Worm (Caenorhabditis elegans) whole organism, L2 larva: ENCODE measurements around the gene DH11.2.

Experiments
- C34F6.9 ChIP-seq: fragments of 150-350 bp; optimal IDR thresholded peaks from 2 replicates; lab custom pipeline; 2014; ENCODE audit warnings: missing biosample characterization, missing genetic modification characterization
- F13H6.1 ChIP-seq: sonication (generic microtip); optimal IDR thresholded peaks from 2 replicates; lab custom pipeline; 2016; ENCODE audit warnings: missing genetic modification characterization, missing compliant biosample characterization
- R02D3.7 ChIP-seq: fragments of 150-350 bp; optimal IDR thresholded peaks from 2 replicates; lab custom pipeline; 2014; ENCODE audit warnings: missing biosample characterization, missing genetic modification characterization
- Y55F3AM.14 ChIP-seq: fragments of 200-800 bp; sonication (Bioruptor generic); optimal IDR thresholded peaks from 2 replicates; lab custom pipeline; 2018; ENCODE audit warnings: mild to moderate bottlenecking, missing genetic modification characterization, missing compliant biosample characterization
- ZK546.5 ChIP-seq: sonication (generic microtip); optimal IDR thresholded peaks from 2 replicates; lab custom pipeline; 2017; ENCODE audit warnings: missing biosample characterization, missing genetic modification characterization
- alr-1 ChIP-seq: fragments of 150-350 bp; optimal IDR thresholded peaks from 2 replicates; lab custom pipeline; 2014; ENCODE audit warnings: missing biosample characterization, missing genetic modification characterization
- aly-2 ChIP-seq: fragments of 150-350 bp; optimal IDR thresholded peaks from 2 replicates; lab custom pipeline; 2014; ENCODE audit warnings: missing biosample characterization, missing genetic modification characterization
- ama-1 ChIP-seq: fragments of 150-350 bp; optimal IDR thresholded peaks from 2 replicates; lab custom pipeline; 2018; ENCODE audit warnings: inconsistent platforms
- ceh-82 ChIP-seq: fragments of 150-350 bp; optimal IDR thresholded peaks from 2 replicates; lab custom pipeline; 2014; ENCODE audit warnings: missing biosample characterization, missing genetic modification characterization
- crh-2 ChIP-seq: sonication (generic microtip); optimal IDR thresholded peaks from 2 replicates; lab custom pipeline; 2017; ENCODE audit warnings: missing biosample characterization, missing genetic modification characterization
- dmd-4 ChIP-seq: sonication (generic microtip); optimal IDR thresholded peaks from 2 replicates; lab custom pipeline; 2017; ENCODE audit warnings: missing biosample characterization, missing genetic modification characterization
- elt-1 ChIP-seq: fragments of 150-350 bp; optimal IDR thresholded peaks from 2 replicates; lab custom pipeline; 2014; ENCODE audit warnings: missing biosample characterization, missing genetic modification characterization
- fos-1 ChIP-seq: fragments of 150-350 bp; optimal IDR thresholded peaks from 2 replicates; lab custom pipeline; 2014; ENCODE audit warnings: missing biosample characterization, missing genetic modification characterization
- gmeb-1 ChIP-seq: fragments of 150-350 bp; optimal IDR thresholded peaks from 2 replicates; lab custom pipeline; 2014; ENCODE audit warnings: missing biosample characterization, missing genetic modification characterization
- lin-11 ChIP-seq: fragments of 150-350 bp; sonication (generic microtip); optimal IDR thresholded peaks from 2 replicates; lab custom pipeline; 2014; ENCODE audit warnings: missing biosample characterization, missing genetic modification characterization, inconsistent platforms, mixed read lengths
- lin-13 ChIP-seq: fragments of 150-350 bp; optimal IDR thresholded peaks from 2 replicates; lab custom pipeline; 2014; ENCODE audit warnings: missing biosample characterization, missing genetic modification reagents, missing genetic modification characterization
- lin-39 ChIP-seq: fragments of 150-350 bp; optimal IDR thresholded peaks from 2 replicates; lab custom pipeline; 2014; ENCODE audit warnings: missing biosample characterization, missing genetic modification reagents, missing genetic modification characterization
- lsy-2 ChIP-seq, 2 experiments: fragments of 150-350 bp in 1 of 2; sonication (generic microtip) in 1 of 2; optimal IDR thresholded peaks; 2 replicates each; lab custom pipeline; 2014 to 2017; ENCODE audit warnings: missing biosample characterization in 2 of 2, missing genetic modification characterization in 2 of 2
- mab-5 ChIP-seq: fragments of 150-350 bp; optimal IDR thresholded peaks from 2 replicates; lab custom pipeline; 2014; ENCODE audit warnings: missing biosample characterization, missing genetic modification characterization
- mdl-1 ChIP-seq, 2 experiments: fragments of 150-350 bp in 1 of 2; sonication (generic microtip) in 1 of 2; optimal IDR thresholded peaks; 2 replicates each; lab custom pipeline; 2017; ENCODE audit warnings: missing biosample characterization in 2 of 2, missing genetic modification characterization in 2 of 2
- nhr-11 ChIP-seq: fragments of 150-350 bp; optimal IDR thresholded peaks from 2 replicates; lab custom pipeline; 2014; ENCODE audit warnings: missing biosample characterization, missing genetic modification characterization
- nhr-129 ChIP-seq: fragments of 150-350 bp; optimal IDR thresholded peaks from 2 replicates; lab custom pipeline; 2014; ENCODE audit warnings: missing biosample characterization, missing genetic modification characterization
- nhr-21 ChIP-seq: fragments of 150-350 bp; optimal IDR thresholded peaks from 2 replicates; lab custom pipeline; 2014; ENCODE audit warnings: missing biosample characterization, missing genetic modification characterization
- nhr-23 ChIP-seq: fragments of 150-350 bp; optimal IDR thresholded peaks from 2 replicates; lab custom pipeline; 2014; ENCODE audit warnings: missing biosample characterization, missing genetic modification reagents, missing genetic modification characterization
- nhr-237 ChIP-seq: fragments of 150-350 bp; optimal IDR thresholded peaks from 2 replicates; lab custom pipeline; 2014; ENCODE audit warnings: missing biosample characterization, missing genetic modification characterization
- nhr-25 ChIP-seq: fragments of 150-350 bp; sonication (generic microtip); optimal IDR thresholded peaks from 3 replicates; lab custom pipeline; 2014; ENCODE audit warnings: missing biosample characterization, missing genetic modification characterization
- nhr-6 ChIP-seq: fragments of 150-350 bp; optimal IDR thresholded peaks from 2 replicates; lab custom pipeline; 2014; ENCODE audit warnings: missing biosample characterization, missing genetic modification characterization
- nhr-77 ChIP-seq: fragments of 150-350 bp; optimal IDR thresholded peaks from 2 replicates; lab custom pipeline; 2014; ENCODE audit warnings: missing biosample characterization, missing genetic modification characterization
- peb-1 ChIP-seq: fragments of 150-350 bp; optimal IDR thresholded peaks from 2 replicates; lab custom pipeline; 2014; ENCODE audit warnings: missing biosample characterization, missing genetic modification characterization
- sem-4 ChIP-seq: fragments of 150-350 bp; optimal IDR thresholded peaks from 2 replicates; lab custom pipeline; 2014; ENCODE audit warnings: missing biosample characterization, missing genetic modification reagents, missing genetic modification characterization
- skn-1 ChIP-seq: sonication (generic microtip); optimal IDR thresholded peaks from 2 replicates; lab custom pipeline; 2017; ENCODE audit warnings: missing biosample characterization, missing genetic modification characterization
- sma-9 ChIP-seq, 2 experiments: fragments of 150-350 bp in 1 of 2; sonication (generic microtip) in 1 of 2; optimal IDR thresholded peaks; 2 replicates each; lab custom pipeline; 2014 to 2016; ENCODE audit warnings: missing genetic modification characterization in 2 of 2, mild to moderate bottlenecking in 1 of 2, missing biosample characterization in 1 of 2, missing compliant biosample characterization in 1 of 2, missing genetic modification reagents in 1 of 2, moderate library complexity in 1 of 2
- unc-39 ChIP-seq: fragments of 150-350 bp; optimal IDR thresholded peaks from 2 replicates; lab custom pipeline; 2014; ENCODE audit warnings: missing biosample characterization, missing genetic modification characterization
- unc-55 ChIP-seq: fragments of 150-350 bp; sonication (generic microtip); optimal IDR thresholded peaks from 3 replicates; lab custom pipeline; 2014; ENCODE audit warnings: missing biosample characterization, missing genetic modification reagents, missing genetic modification characterization
- unc-62 ChIP-seq: fragments of 150-350 bp; optimal IDR thresholded peaks from 2 replicates; lab custom pipeline; 2014; ENCODE audit warnings: missing biosample characterization, missing genetic modification reagents, missing genetic modification characterization
- ztf-1 ChIP-seq: fragments of 200-800 bp; sonication (Bioruptor generic); conservative IDR thresholded peaks from 2 replicates; pipeline ENCODE4 v1.3.6; 2022; ENCODE audit warnings: missing genetic modification characterization, missing compliant biosample characterization

Gene DH11.2

DNA sequence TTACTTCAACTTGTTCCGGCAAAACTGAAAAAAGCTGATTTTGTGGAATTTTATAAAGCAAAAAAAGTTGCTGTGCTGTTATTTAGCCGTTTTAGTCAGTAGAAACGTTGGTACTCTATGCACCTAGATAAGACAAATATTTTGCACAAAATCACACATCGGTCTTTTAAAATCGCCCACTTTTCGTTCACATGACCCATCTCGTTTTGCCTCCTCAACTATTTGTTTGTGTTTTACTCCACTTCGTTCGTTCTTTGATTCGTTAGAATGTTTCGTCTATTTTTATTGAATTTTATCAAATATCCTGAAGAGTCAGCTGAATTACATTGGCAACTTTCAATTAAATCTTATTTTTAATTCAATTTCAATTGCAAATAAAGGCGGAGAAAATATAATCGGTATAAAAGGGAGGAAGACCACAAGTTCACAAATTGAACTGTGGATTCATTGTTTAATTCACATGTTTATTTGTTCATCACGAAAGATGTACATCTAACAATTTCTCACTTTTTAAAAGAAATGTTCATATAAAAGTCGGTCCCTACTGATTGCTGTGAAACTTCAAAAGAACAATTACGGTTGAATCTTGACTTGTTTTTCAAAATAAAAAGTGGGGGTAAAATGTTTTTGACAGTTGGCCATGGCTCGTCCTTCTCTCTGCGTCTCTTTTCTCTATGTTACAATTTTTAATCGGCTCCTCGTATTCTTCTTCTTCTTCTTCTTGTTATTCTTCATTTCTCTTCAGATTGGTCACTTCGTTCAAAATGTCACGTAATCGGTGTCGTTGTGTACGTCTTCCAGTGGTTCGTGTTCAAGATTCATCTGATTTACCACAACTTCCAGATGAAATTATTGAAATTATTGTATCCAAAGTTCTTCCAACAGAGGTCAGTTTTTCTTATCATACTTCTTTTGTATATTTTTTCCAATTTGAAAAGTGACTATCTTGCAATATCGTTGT is at the start of gene DH11.2:
DH11.2 (plus strand) TSS at position 746 of the 961 bp plus-strand sequence.
- TF ChIP-seq nhr-129 (tag; lab: Kevin White, UChicago) (peak; percentile 31), lin-13 (GFP tag; lab: Kevin White, UChicago) (no peak), sma-9 (GFP tag; optimal IDR thresholded peaks at IDR 0.05; lab: Kevin White, UChicago) (peak; percentile 80), sma-9 (tag; optimal IDR thresholded peaks at IDR 0.05; lab: Kevin White, UChicago) (no peak), lsy-2 (tag; optimal IDR thresholded peaks at IDR 0.05; lab: Kevin White, UChicago) (peak in 1 of 2 experiments; percentile 6), gmeb-1 (tag; lab: Kevin White, UChicago) (peak; percentile 4), ama-1 (lab: Kevin White, UChicago) (peak; percentile 82), nhr-77 (tag; lab: Kevin White, UChicago) (no peak)

DNA sequence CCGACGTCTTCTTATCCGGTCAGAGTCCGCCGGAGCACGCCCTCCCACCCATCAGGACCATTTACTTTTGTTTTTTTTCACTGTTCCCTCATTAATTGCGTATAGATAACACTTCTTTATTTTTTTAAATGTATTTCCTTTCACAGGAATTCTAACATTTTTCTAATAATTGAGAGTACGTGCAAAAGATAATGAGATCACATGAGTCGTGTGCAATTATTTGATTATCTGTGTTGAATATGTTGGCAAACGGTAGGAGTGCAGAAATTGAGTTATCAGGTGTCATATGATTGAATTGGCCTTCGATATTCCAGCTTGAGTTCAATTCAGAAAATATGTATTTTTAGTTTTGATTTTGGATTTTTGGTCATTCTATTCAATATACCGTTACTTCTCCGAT is 44.2 kb upstream of the DH11.2 start:
- TF ChIP-seq aly-2 (tag; lab: Kevin White, UChicago) (no peak), ztf-1 (GFP tag; lab: Robert Waterston, UW) (no peak), sem-4 (no peak), nhr-6 (tag; lab: Kevin White, UChicago) (no peak), C34F6.9 (tag; lab: Kevin White, UChicago) (peak; percentile 8), R02D3.7 (no peak), elt-1 (tag; lab: Kevin White, UChicago) (no peak), peb-1 (tag; lab: Kevin White, UChicago) (no peak), lin-13 (GFP tag; lab: Kevin White, UChicago) (no peak)

DNA sequence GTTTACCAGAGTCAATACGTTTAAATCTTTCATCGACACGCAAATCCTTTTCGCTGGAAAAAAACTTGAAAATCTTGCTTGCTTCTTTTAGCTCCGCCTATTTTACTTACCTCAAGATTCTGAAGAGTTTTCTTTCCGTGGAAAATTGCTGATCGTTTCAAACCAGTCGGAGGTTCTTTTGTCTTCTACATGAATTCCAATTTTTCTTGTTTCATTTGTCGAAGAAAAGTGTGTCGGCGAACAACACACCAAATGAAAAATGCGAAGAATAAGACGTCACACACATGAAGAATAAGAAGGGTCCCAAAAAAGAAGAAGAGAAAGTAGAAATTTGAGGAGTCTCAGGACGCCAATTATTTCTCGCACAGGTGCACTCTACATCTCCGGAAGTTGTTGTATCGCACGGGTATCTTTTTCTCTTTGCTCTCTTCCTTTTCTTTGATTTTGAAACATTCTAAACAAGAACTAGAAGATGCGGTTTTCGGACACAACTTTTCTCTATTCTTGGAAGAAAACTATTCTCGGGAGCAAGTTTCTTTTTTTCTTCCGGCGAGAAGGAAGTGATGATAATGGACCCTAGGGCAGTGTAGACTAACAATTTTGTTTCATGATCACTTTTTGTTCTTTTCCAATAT is 38.3 kb upstream of the DH11.2 start:
- no peak for TF ChIP-seq skn-1 (tag; lab: Kevin White, UChicago)
- TF ChIP-seq unc-55 (GFP tag; lab: Kevin White, UChicago) = peak; percentile 7
- no peak for TF ChIP-seq fos-1 (tag; lab: Kevin White, UChicago)
- TF ChIP-seq, all 48 proteins: peak for 1

DNA sequence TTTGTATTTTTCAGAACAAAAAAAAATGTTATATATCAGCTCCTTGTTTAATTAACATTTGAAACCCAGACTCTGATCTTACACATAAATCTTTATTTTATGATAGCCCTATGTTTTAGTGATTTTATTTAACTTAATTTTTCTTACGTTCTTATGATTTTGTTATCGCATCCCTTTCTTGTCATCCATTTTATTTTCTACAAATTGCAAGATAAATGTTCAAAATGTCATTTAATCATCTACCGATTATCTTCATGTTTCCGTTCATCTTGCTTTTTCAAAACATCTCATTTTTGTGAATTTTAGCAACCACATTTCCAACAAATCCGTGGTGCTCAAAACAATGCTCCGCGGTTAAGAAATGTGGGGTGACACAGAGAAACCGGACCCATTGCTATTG is 36.3 kb upstream of the DH11.2 start, which contains the start of gene DH11.5:
DH11.5 (plus strand) TSS at position 301 of the 400 bp plus-strand sequence.
- no peak for TF ChIP-seq ceh-82 (tag; lab: Kevin White, UChicago)
- no peak for TF ChIP-seq dmd-4 (tag; lab: Kevin White, UChicago)
- TF ChIP-seq lin-11 (tag; lab: Kevin White, UChicago) = no peak
- no peak for TF ChIP-seq peb-1 (tag; lab: Kevin White, UChicago)
- no peak for TF ChIP-seq nhr-77 (tag; lab: Kevin White, UChicago)
- TF ChIP-seq, all 48 proteins: peak for 0

DNA sequence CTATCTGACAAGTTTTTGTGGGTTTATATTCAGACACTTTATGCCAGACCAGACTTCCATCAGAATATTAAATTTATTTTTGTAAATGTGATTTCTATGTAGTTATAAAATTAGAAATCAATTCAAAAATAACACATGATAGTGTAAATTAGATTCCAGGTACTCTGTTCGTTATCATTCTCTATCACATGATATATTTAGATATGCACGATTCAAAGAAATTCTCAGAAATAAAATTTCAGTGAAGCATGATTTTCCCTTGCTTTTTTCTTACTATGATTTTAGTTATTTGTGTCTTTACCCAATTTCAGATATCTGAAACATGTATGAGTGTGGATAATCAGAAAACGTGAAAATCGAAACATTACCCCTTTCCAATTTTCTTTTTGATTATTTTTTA is 35.1 kb upstream of the DH11.2 start:
- TF ChIP-seq alr-1 (tag; lab: Kevin White, UChicago) = no peak
- TF ChIP-seq crh-2 (tag; lab: Kevin White, UChicago) = no peak
- TF ChIP-seq unc-55 (GFP tag; lab: Kevin White, UChicago) = no peak
- TF ChIP-seq sem-4 = no peak
- no peak for TF ChIP-seq Y55F3AM.14 (GFP tag; lab: Kevin White, UChicago)
- no peak for TF ChIP-seq ama-1 (lab: Kevin White, UChicago)
- no peak for TF ChIP-seq nhr-77 (tag; lab: Kevin White, UChicago)
- TF ChIP-seq elt-1 (tag; lab: Kevin White, UChicago) = no peak
- TF ChIP-seq unc-62 (GFP tag; lab: Kevin White, UChicago) = no peak
- TF ChIP-seq ZK546.5 = no peak
- TF ChIP-seq C34F6.9 (tag; lab: Kevin White, UChicago) = peak; percentile 8
- no peak for TF ChIP-seq nhr-11 (tag; lab: Kevin White, UChicago)
- TF ChIP-seq skn-1 (tag; lab: Kevin White, UChicago) = no peak
- no peak for TF ChIP-seq nhr-23 (tag; lab: Kevin White, UChicago)
- no peak for TF ChIP-seq R02D3.7
- no peak for TF ChIP-seq sma-9 (GFP tag; optimal IDR thresholded peaks at IDR 0.05; lab: Kevin White, UChicago)
- no peak for TF ChIP-seq sma-9 (tag; optimal IDR thresholded peaks at IDR 0.05; lab: Kevin White, UChicago)
- no peak for TF ChIP-seq F13H6.1 (tag; lab: Kevin White, UChicago)
- no peak for TF ChIP-seq fos-1 (tag; lab: Kevin White, UChicago)
- TF ChIP-seq mdl-1 (tag; optimal IDR thresholded peaks at IDR 0.05; lab: Kevin White, UChicago) = no peak
- TF ChIP-seq nhr-21 (tag; lab: Kevin White, UChicago) = peak; percentile 60
- no peak for TF ChIP-seq mab-5 (tag; lab: Kevin White, UChicago)
- peak in 1 of 2 experiments; percentile 24 for TF ChIP-seq lsy-2 (tag; optimal IDR thresholded peaks at IDR 0.05; lab: Kevin White, UChicago)
- TF ChIP-seq unc-39 = no peak
- no peak for TF ChIP-seq nhr-25 (tag; lab: Kevin White, UChicago)
- no peak for TF ChIP-seq nhr-129 (tag; lab: Kevin White, UChicago)
- TF ChIP-seq lin-39 (tag; lab: Kevin White, UChicago) = no peak
- TF ChIP-seq dmd-4 (tag; lab: Kevin White, UChicago) = peak; percentile 14
- TF ChIP-seq ceh-82 (tag; lab: Kevin White, UChicago) = no peak
- TF ChIP-seq gmeb-1 (tag; lab: Kevin White, UChicago) = no peak
- TF ChIP-seq nhr-237 (tag; lab: Kevin White, UChicago) = no peak
- TF ChIP-seq nhr-6 (tag; lab: Kevin White, UChicago) = no peak
- TF ChIP-seq ztf-1 (GFP tag; lab: Robert Waterston, UW) = no peak
- TF ChIP-seq, all 48 proteins: peak for 4
